Fruit fly (Drosophila melanogaster) whole organism, embryonic: ENCODE measurements around the gene Mst85C.

Experiments
- Aef1 ChIP-seq: fragments of 200-800 bp; sonication (Bioruptor generic); IDR thresholded peaks from 3 replicates; pipeline ENCODE4 v1.3.6; 2022; ENCODE audit warnings: missing biosample characterization, missing genetic modification characterization
- Atf6 ChIP-seq: fragments of 200-800 bp; sonication (Bioruptor generic); IDR thresholded peaks from 2 replicates; pipeline ENCODE4 v1.3.6; 2022; ENCODE audit warnings: missing biosample characterization, missing genetic modification characterization
- BEAF-32 ChIP-seq: fragments of 200-800 bp; sonication (Bioruptor generic); optimal IDR thresholded peaks from 3 replicates; lab custom pipeline; 2017; ENCODE audit warnings: missing biosample characterization, missing genetic modification characterization, mild to moderate bottlenecking, moderate library complexity, missing genetic modification reagents
- CG10209 ChIP-seq: fragments of 200-800 bp; sonication (Bioruptor generic); optimal IDR thresholded peaks from 3 replicates; lab custom pipeline; 2017; ENCODE audit warnings: missing biosample characterization, mild to moderate bottlenecking, missing genetic modification characterization, missing genetic modification reagents
- CG11398 ChIP-seq: fragments of 200-800 bp; sonication (Bioruptor generic); optimal IDR thresholded peaks from 2 replicates; lab custom pipeline; 2016; ENCODE audit warnings: missing biosample characterization, missing genetic modification characterization
- CG11504 ChIP-seq: fragments of 200-800 bp; sonication (Bioruptor generic); optimal IDR thresholded peaks from 3 replicates; lab custom pipeline; 2019; ENCODE audit warnings: missing biosample characterization, mild to moderate bottlenecking, missing genetic modification characterization, moderate library complexity
- CG11696 ChIP-seq: fragments of 200-800 bp; sonication (Bioruptor generic); IDR thresholded peaks from 2 replicates; pipeline ENCODE4 v1.3.6; 2022; ENCODE audit warnings: missing biosample characterization, missing genetic modification characterization
- CG12071 ChIP-seq: fragments of 200-800 bp; sonication (Bioruptor generic); optimal IDR thresholded peaks from 3 replicates; lab custom pipeline; 2018; ENCODE audit warnings: missing biosample characterization, mild to moderate bottlenecking, missing genetic modification characterization
- CG12219 ChIP-seq: fragments of 200-800 bp; sonication (Bioruptor generic); optimal IDR thresholded peaks from 3 replicates; lab custom pipeline; 2018; ENCODE audit warnings: missing biosample characterization, mild to moderate bottlenecking, missing genetic modification characterization
- CG12659 ChIP-seq: fragments of 200-800 bp; sonication (Bioruptor generic); optimal IDR thresholded peaks from 3 replicates; lab custom pipeline; 2017; ENCODE audit warnings: mild to moderate bottlenecking, missing biosample characterization, missing genetic modification reagents, missing genetic modification characterization
- CG15011 ChIP-seq: fragments of 200-800 bp; sonication (Bioruptor generic); optimal IDR thresholded peaks from 3 replicates; lab custom pipeline; 2018; ENCODE audit warnings: missing biosample characterization, mild to moderate bottlenecking, missing genetic modification characterization
- CG17328 ChIP-seq: fragments of 200-800 bp; sonication (Bioruptor generic); IDR thresholded peaks from 2 replicates; pipeline ENCODE4 v1.3.6; 2022; ENCODE audit warnings: missing biosample characterization, missing genetic modification characterization
- CG17612 ChIP-seq: fragments of 200-800 bp; sonication (Bioruptor generic); IDR thresholded peaks from 2 replicates; pipeline ENCODE4 v1.3.6; 2022; ENCODE audit warnings: missing biosample characterization, missing genetic modification characterization
- CG17829 ChIP-seq: fragments of 200-800 bp; optimal IDR thresholded peaks from 2 replicates; lab custom pipeline; 2019; ENCODE audit warnings: missing biosample characterization, mild to moderate bottlenecking, missing genetic modification characterization, moderate library complexity
- CG32772 ChIP-seq: fragments of 200-800 bp; sonication (Bioruptor generic); IDR thresholded peaks from 2 replicates; pipeline ENCODE4 v1.3.6; 2022; ENCODE audit warnings: missing biosample characterization, missing genetic modification characterization
- CG4707 ChIP-seq: fragments of 200-800 bp; sonication (Bioruptor generic); optimal IDR thresholded peaks from 2 replicates; lab custom pipeline; 2018; ENCODE audit warnings: missing biosample characterization, mild to moderate bottlenecking, missing genetic modification characterization, moderate library complexity
- CG7357 ChIP-seq: fragments of 200-800 bp; sonication (Bioruptor generic); IDR thresholded peaks from 3 replicates; pipeline ENCODE4 v1.3.6; 2022; ENCODE audit warnings: missing biosample characterization, missing genetic modification characterization
- Hsf ChIP-seq: fragments of 200-800 bp; sonication (Bioruptor generic); optimal IDR thresholded peaks from 3 replicates; lab custom pipeline; 2016; ENCODE audit warnings: missing biosample characterization, missing genetic modification characterization
- MTF-1 ChIP-seq: fragments of 200-800 bp; sonication (Bioruptor generic); optimal IDR thresholded peaks from 2 replicates; lab custom pipeline; 2018; ENCODE audit warnings: missing biosample characterization, mild to moderate bottlenecking, missing genetic modification characterization, borderline replicate concordance
- Meics ChIP-seq: fragments of 200-800 bp; sonication (Bioruptor generic); optimal IDR thresholded peaks from 2 replicates; lab custom pipeline; 2017; ENCODE audit warnings: missing biosample characterization, mild to moderate bottlenecking, missing genetic modification characterization
- Mes4 ChIP-seq: fragments of 200-800 bp; sonication (Bioruptor generic); optimal IDR thresholded peaks from 2 replicates; lab custom pipeline; 2016; ENCODE audit warnings: missing biosample characterization, missing genetic modification characterization
- Oli ChIP-seq: fragments of 200-800 bp; sonication (Bioruptor generic); optimal IDR thresholded peaks from 2 replicates; lab custom pipeline; 2018; ENCODE audit warnings: missing biosample characterization, mild to moderate bottlenecking, missing genetic modification characterization, moderate library complexity
- Poxn ChIP-seq: fragments of 200-800 bp; sonication (Bioruptor generic); IDR thresholded peaks from 2 replicates; pipeline ENCODE4 v1.3.6; 2022; ENCODE audit warnings: missing biosample characterization, missing genetic modification characterization
- Spps ChIP-seq: fragments of 200-800 bp; sonication (Bioruptor generic); optimal IDR thresholded peaks from 2 replicates; lab custom pipeline; 2018; ENCODE audit warnings: missing biosample characterization, mild to moderate bottlenecking, missing genetic modification characterization
- ash1 ChIP-seq: fragments of 200-800 bp; sonication (Bioruptor generic); optimal IDR thresholded peaks from 2 replicates; lab custom pipeline; 2018; ENCODE audit warnings: missing biosample characterization, mild to moderate bottlenecking, missing genetic modification characterization
- ato ChIP-seq: fragments of 200-800 bp; sonication (Bioruptor generic); IDR thresholded peaks from 2 replicates; pipeline ENCODE4 v1.3.6; 2022; ENCODE audit warnings: missing biosample characterization, missing genetic modification characterization; ENCODE audit not compliant: partially characterized antibody
- cg ChIP-seq: fragments of 200-800 bp; sonication (Bioruptor generic); optimal IDR thresholded peaks from 3 replicates; lab custom pipeline; 2019; ENCODE audit warnings: missing biosample characterization, mild to moderate bottlenecking, missing genetic modification characterization, moderate library complexity
- ewg ChIP-seq: fragments of 200-800 bp; sonication (Bioruptor generic); optimal IDR thresholded peaks from 3 replicates; lab custom pipeline; 2017; ENCODE audit warnings: mild to moderate bottlenecking, missing biosample characterization, missing genetic modification reagents, missing genetic modification characterization
- eyg ChIP-seq: fragments of 200-800 bp; sonication (Bioruptor generic); optimal IDR thresholded peaks from 3 replicates; lab custom pipeline; 2016; ENCODE audit warnings: missing biosample characterization, missing genetic modification characterization
- gcm ChIP-seq: fragments of 200-800 bp; sonication (Bioruptor generic); optimal IDR thresholded peaks from 2 replicates; lab custom pipeline; 2019; ENCODE audit warnings: missing biosample characterization, mild to moderate bottlenecking, missing genetic modification characterization, moderate library complexity
- inv ChIP-seq: fragments of 200-800 bp; sonication (Bioruptor generic); IDR thresholded peaks from 2 replicates; pipeline ENCODE4 v1.3.6; 2022; ENCODE audit warnings: missing biosample characterization, missing genetic modification characterization; ENCODE audit not compliant: partially characterized antibody
- kay ChIP-seq: fragments of 200-800 bp; sonication (Bioruptor generic); optimal IDR thresholded peaks from 2 replicates; lab custom pipeline; 2016; ENCODE audit warnings: missing biosample characterization, missing genetic modification characterization
- lmd ChIP-seq: fragments of 200-800 bp; sonication (Bioruptor generic); IDR thresholded peaks from 2 replicates; pipeline ENCODE4 v1.3.6; 2022; ENCODE audit warnings: missing biosample characterization, missing genetic modification characterization
- lov ChIP-seq, 2 experiments: fragments of 200-800 bp in 1 of 2; fragments of >200 bp in 1 of 2; sonication (Bioruptor generic) in 1 of 2; IDR thresholded peaks in 1 of 2; optimal IDR thresholded peaks in 1 of 2; 2 replicates in 1 of 2; 3 replicates in 1 of 2; pipeline versions ENCODE4 v1.3.6 to Lab custom; 2017 to 2022; ENCODE audit warnings: missing biosample characterization in 1 of 2, missing genetic modification characterization in 1 of 2
- maf-S ChIP-seq: fragments of 200-800 bp; sonication (Bioruptor generic); optimal IDR thresholded peaks from 2 replicates; lab custom pipeline; 2016; ENCODE audit warnings: missing biosample characterization, missing genetic modification characterization
- mam ChIP-seq: fragments of 200-800 bp; sonication (Bioruptor generic); optimal IDR thresholded peaks from 3 replicates; lab custom pipeline; 2016; ENCODE audit warnings: missing biosample characterization, missing genetic modification characterization
- nau ChIP-seq: fragments of 200-800 bp; sonication (Bioruptor generic); optimal IDR thresholded peaks from 3 replicates; lab custom pipeline; 2017; ENCODE audit warnings: missing biosample characterization, mild to moderate bottlenecking, missing genetic modification characterization, missing genetic modification reagents
- pan ChIP-seq, 4 experiments: fragments of >200 bp in 3 of 4; fragments of 200-800 bp in 1 of 4; sonication (Bioruptor generic) in 1 of 4; optimal IDR thresholded peaks in 3 of 4; IDR thresholded peaks in 1 of 4; 2 replicates each; pipeline versions ENCODE4 v1.3.6 to Lab custom; 2017 to 2022; ENCODE audit warnings: missing biosample characterization in 2 of 4, missing genetic modification characterization in 2 of 4, mixed read lengths in 1 of 4
- scrt ChIP-seq: fragments of 200-800 bp; sonication (Bioruptor generic); optimal IDR thresholded peaks from 2 replicates; lab custom pipeline; 2018; ENCODE audit warnings: missing biosample characterization, mild to moderate bottlenecking, missing genetic modification characterization, moderate library complexity
- sens ChIP-seq: fragments of 200-800 bp; sonication (Bioruptor generic); peaks from one replicate; lab custom pipeline; 2016; ENCODE audit warnings: missing biosample characterization, missing genetic modification characterization
- so ChIP-seq: fragments of 200-800 bp; sonication (Bioruptor generic); IDR thresholded peaks from 3 replicates; pipeline ENCODE4 v1.3.6; 2022; ENCODE audit warnings: missing biosample characterization, missing genetic modification characterization
- stc ChIP-seq: fragments of 200-800 bp; sonication (Bioruptor generic); IDR thresholded peaks from 2 replicates; pipeline ENCODE4 v1.3.6; 2022; ENCODE audit warnings: missing biosample characterization, missing genetic modification characterization
- tap ChIP-seq: fragments of 200-800 bp; optimal IDR thresholded peaks from 3 replicates; lab custom pipeline; 2019; ENCODE audit warnings: missing biosample characterization, mild to moderate bottlenecking, missing genetic modification characterization, moderate library complexity
- tgo ChIP-seq: fragments of 200-800 bp; sonication (Bioruptor generic); IDR thresholded peaks from 3 replicates; pipeline ENCODE4 v1.3.6; 2022; ENCODE audit warnings: missing biosample characterization, missing genetic modification characterization
- tin ChIP-seq: fragments of 200-800 bp; sonication (Bioruptor generic); optimal IDR thresholded peaks from 3 replicates; lab custom pipeline; 2016; ENCODE audit warnings: missing biosample characterization, missing genetic modification characterization
- tio ChIP-seq: fragments of 200-800 bp; sonication (Bioruptor generic); optimal IDR thresholded peaks from 2 replicates; lab custom pipeline; 2017; ENCODE audit warnings: missing biosample characterization, missing genetic modification characterization, inconsistent platforms
- tll ChIP-seq, 2 experiments: fragments of 200-800 bp in 1 of 2; fragments of >200 bp in 1 of 2; sonication (Bioruptor generic) in 1 of 2; optimal IDR thresholded peaks; 2 replicates each; lab custom pipeline; 2017 to 2019; ENCODE audit warnings: missing biosample characterization in 2 of 2, missing genetic modification characterization in 2 of 2, mild to moderate bottlenecking in 1 of 2, moderate library complexity in 1 of 2
- toy ChIP-seq: fragments of 200-800 bp; sonication (Bioruptor generic); IDR thresholded peaks from 2 replicates; pipeline ENCODE4 v1.3.6; 2022; ENCODE audit warnings: missing biosample characterization, missing genetic modification characterization
- zfh2 ChIP-seq: fragments of 200-800 bp; sonication (Bioruptor generic); optimal IDR thresholded peaks from 2 replicates; lab custom pipeline; 2016; ENCODE audit warnings: missing biosample characterization, missing genetic modification characterization

The Mst85C gene

DNA sequence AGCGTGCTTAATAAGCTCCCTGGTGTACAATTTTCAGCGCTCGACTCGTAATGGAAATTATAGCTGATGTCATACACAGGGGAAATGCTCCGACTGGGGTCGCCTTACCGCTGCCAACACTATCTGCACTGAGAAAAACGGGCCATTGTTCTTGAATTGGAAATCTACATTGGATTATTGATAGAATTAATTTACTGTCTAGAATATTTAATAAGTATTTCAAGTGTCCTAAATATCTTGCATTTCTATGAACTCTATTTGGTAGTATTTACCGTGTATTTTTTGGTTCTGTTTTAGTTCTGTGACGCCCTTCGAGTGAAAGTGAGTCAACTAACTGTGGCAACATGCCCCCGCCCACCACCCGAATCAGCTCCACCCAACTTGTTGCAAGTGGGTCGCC lies 34.9 kb downstream of the Mst85C start (continued):
- TF ChIP-seq CG7357 (no peak), Hsf (GFP tag; lab: Kevin White, UChicago) (peak; percentile 25), CG15011 (peak; percentile 26), maf-S (GFP tag; lab: Kevin White, UChicago) (no peak), CG11504 (tag; lab: Kevin White, UChicago) (peak; percentile 70), inv (GFP tag; lab: Robert Waterston, UW) (no peak), Mes4 (no peak), Atf6 (GFP tag; lab: Robert Waterston, UW) (peak; percentile 49; the same call in 1 of the 2 replicates), CG4707 (GFP tag; lab: Kevin White, UChicago) (no peak), CG17829 (tag; lab: Kevin White, UChicago) (peak; percentile 13), CG12219 (GFP tag; lab: Kevin White, UChicago) (peak; percentile 29), tin (peak; percentile 28), sens (GFP tag; lab: Kevin White, UChicago) (peak; percentile 57), lov (optimal IDR thresholded peaks at IDR 0.05; lab: Kevin White, UChicago) (no peak), lov (GFP tag; IDR thresholded peaks at IDR 0.05; lab: Robert Waterston, UW) (no peak), scrt (GFP tag; lab: Kevin White, UChicago) (peak; percentile 79), cg (GFP tag; lab: Kevin White, UChicago) (no peak), toy (no peak), so (GFP tag; lab: Robert Waterston, UW) (no peak), eyg (GFP tag; lab: Kevin White, UChicago) (no peak), kay (GFP tag; lab: Kevin White, UChicago) (no peak), pan (optimal IDR thresholded peaks at IDR 0.05; lab: Kevin White, UChicago) (no peak), pan (GFP tag; optimal IDR thresholded peaks at IDR 0.05 in 1 of 2, IDR thresholded peaks at IDR 0.05 in 1 of 2) (peak in 1 of 2 experiments; percentile 49), CG11398 (GFP tag; lab: Kevin White, UChicago) (no peak), CG11696 (GFP tag; lab: Robert Waterston, UW) (no peak), CG10209 (GFP tag; lab: Kevin White, UChicago) (peak; percentile 38), CG17612 (GFP tag; lab: Robert Waterston, UW) (no peak), tap (tag; lab: Kevin White, UChicago) (peak; percentile 42), ewg (GFP tag; lab: Kevin White, UChicago) (no peak), CG17328 (peak; percentile 54; the same call in 1 of the 2 replicates), Aef1 (0 out of 3 replicates have a peak, but pooled peaks have one; percentile 14), Poxn (GFP tag; lab: Robert Waterston, UW) (no peak), Meics (GFP tag; lab: Kevin White, UChicago) (peak; percentile 57), stc (GFP tag; lab: Robert Waterston, UW) (peak; percentile 31; the same call in 1 of the 2 replicates), Oli (tag; lab: Kevin White, UChicago) (peak; percentile 35), CG12071 (GFP tag; lab: Kevin White, UChicago) (no peak), gcm (GFP tag; lab: Kevin White, UChicago) (no peak), CG12659 (GFP tag; lab: Kevin White, UChicago) (peak; percentile 26), zfh2 (GFP tag; lab: Kevin White, UChicago) (no peak), tgo (GFP tag; lab: Robert Waterston, UW) (peak; percentile 37; the same call in 1 of the 3 replicates), BEAF-32 (GFP tag; lab: Kevin White, UChicago) (no peak), lmd (peak; percentile 38), tio (peak; percentile 21), mam (GFP tag; lab: Kevin White, UChicago) (peak; percentile 2), ato (GFP tag; lab: Robert Waterston, UW) (no peak), ash1 (GFP tag; lab: Kevin White, UChicago) (no peak), tll (GFP tag; optimal IDR thresholded peaks at IDR 0.05; lab: Kevin White, UChicago) (no peak), CG32772 (GFP tag; lab: Robert Waterston, UW) (0 out of 2 replicates have a peak, but pooled peaks have one; percentile 25), nau (GFP tag; lab: Kevin White, UChicago) (no peak), Spps (no peak), MTF-1 (no peak)
